Worm (Caenorhabditis elegans): ENCODE data around the gene trpp-12.

trpp-12 gene

DNA sequence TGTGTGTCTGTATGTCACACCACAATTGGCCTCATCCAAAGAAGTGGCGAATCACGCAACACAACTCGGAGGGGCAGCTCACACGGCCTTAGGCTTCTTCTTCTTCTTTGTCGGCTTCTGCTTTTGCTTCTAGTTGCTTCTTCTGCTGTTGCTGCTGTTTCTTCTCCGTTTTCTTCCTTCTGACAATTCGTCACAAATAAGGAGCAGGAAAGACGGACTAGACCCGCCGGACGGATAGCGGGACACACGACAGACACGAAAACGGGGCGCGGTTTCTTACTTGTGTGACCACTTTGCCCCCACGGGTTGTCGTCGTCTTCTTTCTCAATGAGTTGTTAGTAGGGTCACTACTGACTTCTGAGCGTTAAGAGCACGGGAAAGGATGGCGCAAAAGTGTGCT, 46.6 kb downstream of the trpp-12 start:
- no peak for TF ChIP-seq nhr-232 (tag; optimal IDR thresholded peaks at IDR 0.05)
- peak; percentile 10 for TF ChIP-seq pag-3 (tag; optimal IDR thresholded peaks at IDR 0.05; ENCODE audit: borderline replicate concordance)
- no peak for TF ChIP-seq mec-3 (tag; optimal IDR thresholded peaks at IDR 0.05; ENCODE audit: borderline replicate concordance)
- no peak for TF ChIP-seq lim-6 (tag; optimal IDR thresholded peaks at IDR 0.05)
- TF ChIP-seq pha-2 (tag; optimal IDR thresholded peaks at IDR 0.05): no peak
- no peak for TF ChIP-seq sox-4 (tag; optimal IDR thresholded peaks at IDR 0.05)
- no peak for TF ChIP-seq hlh-30 (tag; optimal IDR thresholded peaks at IDR 0.05; ENCODE audit: insufficient read depth)
- peak; percentile 65 for TF ChIP-seq unc-42 (tag; optimal IDR thresholded peaks at IDR 0.05)
- TF ChIP-seq ceh-34 (tag; optimal IDR thresholded peaks at IDR 0.05): no peak

DNA sequence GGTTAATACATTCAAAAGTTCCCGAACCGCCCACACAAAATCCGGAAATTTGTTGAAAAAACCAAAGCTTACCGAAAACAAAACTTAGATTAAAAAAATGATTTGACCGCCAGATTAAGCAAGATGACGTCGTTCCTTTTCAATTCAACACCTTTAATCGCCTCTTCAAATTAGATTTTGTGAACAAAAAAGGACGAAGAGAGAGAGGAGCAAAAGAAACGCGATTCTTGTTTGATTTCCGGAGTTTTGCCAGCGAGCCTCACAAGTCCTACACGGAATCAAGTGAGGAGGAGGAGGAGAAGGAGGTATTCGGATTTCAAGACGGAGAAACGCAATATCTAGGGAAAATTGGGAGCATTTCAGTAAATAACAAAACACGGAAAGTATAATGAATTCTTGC, 48.0 kb downstream of the trpp-12 start:
- TF ChIP-seq ttx-3 (tag; optimal IDR thresholded peaks at IDR 0.05): no peak
- TF ChIP-seq hlh-15 (tag; optimal IDR thresholded peaks at IDR 0.05): no peak
- TF ChIP-seq ama-1 (optimal IDR thresholded peaks at IDR 0.05): no peak
- no peak for TF ChIP-seq npax-4 (tag; optimal IDR thresholded peaks at IDR 0.05)
- no peak for TF ChIP-seq syd-9 (tag; optimal IDR thresholded peaks at IDR 0.05)
- TF ChIP-seq ztf-16 (tag; optimal IDR thresholded peaks at IDR 0.05): no peak
- TF ChIP-seq dve-1 (tag; optimal IDR thresholded peaks at IDR 0.05): no peak
- no peak for TF ChIP-seq hlh-6 (tag; optimal IDR thresholded peaks at IDR 0.05)
- TF ChIP-seq pat-9 (tag; optimal IDR thresholded peaks at IDR 0.05): no peak
- no peak for TF ChIP-seq ceh-6 (GFP tag; optimal IDR thresholded peaks at IDR 0.05)
- no peak for TF ChIP-seq fkh-10 (GFP tag; optimal IDR thresholded peaks at IDR 0.05)
- no peak for TF ChIP-seq ceh-24 (tag; optimal IDR thresholded peaks at IDR 0.05)
- no peak for TF ChIP-seq sox-2 (GFP tag; IDR thresholded peaks at IDR 0.05)
- no peak for TF ChIP-seq ceh-14 (tag; optimal IDR thresholded peaks at IDR 0.05)
- no peak for TF ChIP-seq che-1 (tag; optimal IDR thresholded peaks at IDR 0.05)
- no peak for TF ChIP-seq C38D4.7 (GFP tag; optimal IDR thresholded peaks at IDR 0.05)

DNA sequence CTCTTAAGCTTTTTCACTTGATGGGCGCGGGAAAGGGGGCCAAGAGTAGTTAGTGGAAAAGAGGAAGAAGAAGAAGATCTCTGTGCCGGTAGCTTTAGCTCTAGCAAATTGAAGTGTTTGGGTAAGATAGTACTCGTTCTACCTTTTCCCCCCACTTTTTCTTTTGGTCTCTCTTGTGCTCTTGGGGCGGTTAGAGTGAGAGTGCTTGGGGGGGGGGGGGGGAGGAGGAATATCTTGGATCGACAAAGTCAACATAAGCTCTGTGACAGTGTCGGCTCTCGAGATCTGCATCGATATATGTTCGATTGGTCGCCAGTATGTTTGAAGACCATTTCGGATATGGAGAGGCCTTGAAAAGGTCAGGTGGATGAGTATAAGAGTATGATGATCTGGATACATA, 50.3 kb downstream of the trpp-12 start, which contains the start of gene fox-1:
fox-1 (minus strand) TSS at position 101 of the 400 bp plus-strand sequence.
- TF ChIP-seq tbx-2 (tag; optimal IDR thresholded peaks at IDR 0.05) (peak; percentile 2), hlh-13 (GFP tag; optimal IDR thresholded peaks at IDR 0.05) (no peak), pha-2 (tag; optimal IDR thresholded peaks at IDR 0.05) (peak; percentile 21), ref-2 (tag; optimal IDR thresholded peaks at IDR 0.05) (no peak)

DNA sequence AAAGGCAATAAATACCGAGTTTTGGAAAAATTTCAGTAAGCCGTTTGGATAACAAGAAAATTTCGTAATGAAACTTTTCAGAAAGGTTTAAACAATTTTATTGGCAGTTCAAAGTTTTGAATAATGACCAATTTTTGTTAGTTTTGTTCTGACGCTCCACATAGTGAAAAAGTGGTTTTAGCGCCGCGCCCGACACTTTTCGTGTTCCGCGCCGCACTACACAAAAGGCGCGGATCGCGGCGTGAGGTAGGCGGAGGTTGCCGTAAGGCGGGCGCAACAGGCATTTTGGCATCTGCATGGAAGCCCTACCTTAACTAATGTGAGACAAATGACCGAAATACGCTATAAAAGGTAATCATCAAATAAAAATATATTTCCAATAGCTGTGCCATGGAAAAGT, 52.3 kb downstream of the trpp-12 start:
- TF ChIP-seq unc-3 (GFP tag; conservative IDR thresholded peaks at IDR 0.05): no peak
- TF ChIP-seq unc-3 (tag; optimal IDR thresholded peaks at IDR 0.05): no peak
- TF ChIP-seq ceh-48 (tag; optimal IDR thresholded peaks at IDR 0.05): no peak
- no peak for TF ChIP-seq ceh-30 (tag; optimal IDR thresholded peaks at IDR 0.05)
- TF ChIP-seq unc-42 (tag; optimal IDR thresholded peaks at IDR 0.05): no peak
- no peak for TF ChIP-seq unc-86 (tag; optimal IDR thresholded peaks at IDR 0.05)
- TF ChIP-seq ceh-45 (GFP tag; IDR thresholded peaks at IDR 0.05): no peak
- no peak for TF ChIP-seq fax-1 (tag; optimal IDR thresholded peaks at IDR 0.05)
- no peak for TF ChIP-seq lin-11 (tag; optimal IDR thresholded peaks at IDR 0.05)
- no peak for TF ChIP-seq pat-9 (tag; optimal IDR thresholded peaks at IDR 0.05)
- no peak for TF ChIP-seq pha-4 (tag; optimal IDR thresholded peaks at IDR 0.05)
- no peak for TF ChIP-seq mec-3 (tag; optimal IDR thresholded peaks at IDR 0.05; ENCODE audit: borderline replicate concordance)
- TF ChIP-seq syd-9 (tag; optimal IDR thresholded peaks at IDR 0.05): no peak
- TF ChIP-seq elt-2 (tag; optimal IDR thresholded peaks at IDR 0.05): no peak
- TF ChIP-seq ceh-9 (tag; optimal IDR thresholded peaks at IDR 0.05): no peak
- no peak for TF ChIP-seq hlh-15 (tag; optimal IDR thresholded peaks at IDR 0.05)
- TF ChIP-seq ets-4 (tag; optimal IDR thresholded peaks at IDR 0.05): no peak
